Fruit fly (Drosophila melanogaster) whole organism, embryonic: ENCODE measurements around the gene Cyt-c1L.

ENCODE experiments used
- Bgb ChIP-seq: fragments of 200-800 bp; sonication (Bioruptor generic); IDR thresholded peaks from 2 replicates; pipeline ENCODE4 v1.3.6; 2022; ENCODE audit warnings: missing biosample characterization, missing genetic modification characterization; ENCODE audit not compliant: partially characterized antibody
- CG10209 ChIP-seq: fragments of 200-800 bp; sonication (Bioruptor generic); optimal IDR thresholded peaks from 3 replicates; lab custom pipeline; 2017; ENCODE audit warnings: missing biosample characterization, mild to moderate bottlenecking, missing genetic modification characterization, missing genetic modification reagents
- CG11093 ChIP-seq: fragments of 200-800 bp; sonication (Bioruptor generic); IDR thresholded peaks from 3 replicates; pipeline ENCODE4 v1.3.6; 2022; ENCODE audit warnings: missing biosample characterization, missing genetic modification characterization
- CG11247 ChIP-seq: fragments of 200-800 bp; sonication (Bioruptor generic); IDR thresholded peaks from 2 replicates; pipeline ENCODE4 v1.3.6; 2022; ENCODE audit warnings: missing biosample characterization, missing genetic modification characterization
- CG11456 ChIP-seq: fragments of 200-800 bp; sonication (Bioruptor generic); IDR thresholded peaks from 3 replicates; pipeline ENCODE4 v1.3.6; 2022; ENCODE audit warnings: missing biosample characterization, missing genetic modification characterization
- CG13287 ChIP-seq: fragments of 200-800 bp; sonication (Bioruptor generic); IDR thresholded peaks from 2 replicates; pipeline ENCODE4 v1.3.6; 2022; ENCODE audit warnings: missing biosample characterization, missing genetic modification characterization; ENCODE audit not compliant: partially characterized antibody
- CG13624 ChIP-seq: fragments of 200-800 bp; sonication (Bioruptor generic); optimal IDR thresholded peaks from 2 replicates; lab custom pipeline; 2016; ENCODE audit warnings: missing biosample characterization, missing genetic modification characterization
- CG13775 ChIP-seq: fragments of 200-800 bp; sonication (Bioruptor generic); optimal IDR thresholded peaks from 3 replicates; lab custom pipeline; 2017; ENCODE audit warnings: missing biosample characterization, mild to moderate bottlenecking, missing genetic modification characterization
- CG14050 ChIP-seq: fragments of 200-800 bp; sonication (Bioruptor generic); IDR thresholded peaks from 3 replicates; pipeline ENCODE4 v1.3.6; 2022; ENCODE audit warnings: missing biosample characterization, missing genetic modification characterization
- CG14710 ChIP-seq: fragments of 200-800 bp; sonication (Bioruptor generic); optimal IDR thresholded peaks from 3 replicates; lab custom pipeline; 2019; ENCODE audit warnings: missing biosample characterization, mild to moderate bottlenecking, missing genetic modification characterization, moderate library complexity
- CG1603 ChIP-seq: fragments of 200-800 bp; sonication (Bioruptor generic); optimal IDR thresholded peaks from 2 replicates; lab custom pipeline; 2019; ENCODE audit warnings: missing biosample characterization, mild to moderate bottlenecking, missing genetic modification characterization, moderate library complexity
- CG17328 ChIP-seq: fragments of 200-800 bp; sonication (Bioruptor generic); IDR thresholded peaks from 2 replicates; pipeline ENCODE4 v1.3.6; 2022; ENCODE audit warnings: missing biosample characterization, missing genetic modification characterization
- CG17359 ChIP-seq: fragments of 200-800 bp; sonication (Bioruptor generic); optimal IDR thresholded peaks from 3 replicates; lab custom pipeline; 2018; ENCODE audit warnings: missing biosample characterization, mild to moderate bottlenecking, missing genetic modification characterization, moderate library complexity
- CG2712 ChIP-seq: fragments of 200-800 bp; optimal IDR thresholded peaks from 3 replicates; lab custom pipeline; 2019; ENCODE audit warnings: missing biosample characterization, mild to moderate bottlenecking, missing genetic modification characterization, moderate library complexity
- CG32772 ChIP-seq: fragments of 200-800 bp; sonication (Bioruptor generic); IDR thresholded peaks from 2 replicates; pipeline ENCODE4 v1.3.6; 2022; ENCODE audit warnings: missing biosample characterization, missing genetic modification characterization
- CG34422 ChIP-seq: fragments of 200-800 bp; sonication (Bioruptor generic); IDR thresholded peaks from 3 replicates; pipeline ENCODE4 v1.3.6; 2022; ENCODE audit warnings: missing biosample characterization, missing genetic modification characterization
- CG5953 ChIP-seq: fragments of 200-800 bp; sonication (Bioruptor generic); IDR thresholded peaks from 2 replicates; pipeline ENCODE4 v1.3.6; 2022; ENCODE audit warnings: missing biosample characterization, missing genetic modification characterization
- CG6683 ChIP-seq: fragments of 200-800 bp; sonication (Bioruptor generic); optimal IDR thresholded peaks from 2 replicates; lab custom pipeline; 2017; ENCODE audit warnings: missing biosample characterization, mild to moderate bottlenecking, missing genetic modification characterization, missing genetic modification reagents
- CG6813 ChIP-seq: fragments of 200-800 bp; sonication (Bioruptor generic); optimal IDR thresholded peaks from 2 replicates; lab custom pipeline; 2017; ENCODE audit warnings: missing biosample characterization, missing genetic modification characterization, mild to moderate bottlenecking, moderate library complexity, missing genetic modification reagents
- CG7556 ChIP-seq: fragments of 200-800 bp; sonication (Bioruptor generic); optimal IDR thresholded peaks from 2 replicates; lab custom pipeline; 2017; ENCODE audit warnings: missing biosample characterization, mild to moderate bottlenecking, missing genetic modification characterization
- CG7745 ChIP-seq: fragments of 200-800 bp; sonication (Bioruptor generic); optimal IDR thresholded peaks from 2 replicates; lab custom pipeline; 2018; ENCODE audit warnings: missing biosample characterization, mild to moderate bottlenecking, missing genetic modification characterization, moderate library complexity
- CG7839 ChIP-seq: fragments of 200-800 bp; sonication (Bioruptor generic); optimal IDR thresholded peaks from 3 replicates; lab custom pipeline; 2018; ENCODE audit warnings: missing biosample characterization, mild to moderate bottlenecking, missing genetic modification characterization, moderate library complexity
- CG9727 ChIP-seq: fragments of 200-800 bp; sonication (Bioruptor generic); optimal IDR thresholded peaks from 3 replicates; lab custom pipeline; 2017; ENCODE audit warnings: missing biosample characterization, mild to moderate bottlenecking, missing genetic modification characterization
- Dll ChIP-seq: fragments of 200-800 bp; sonication (Bioruptor generic); IDR thresholded peaks from 4 replicates; pipeline ENCODE4 v1.3.6; 2022; ENCODE audit warnings: missing biosample characterization, missing genetic modification characterization; ENCODE audit not compliant: partially characterized antibody
- Hmr ChIP-seq: fragments of 200-800 bp; sonication (Bioruptor generic); optimal IDR thresholded peaks from 3 replicates; lab custom pipeline; 2017; ENCODE audit warnings: mild to moderate bottlenecking, missing biosample characterization, missing genetic modification reagents, missing genetic modification characterization
- Hr51 ChIP-seq, 2 experiments: fragments of 200-800 bp; sonication (Bioruptor generic); optimal IDR thresholded peaks; 2 replicates in 1 of 2; 3 replicates in 1 of 2; lab custom pipeline; 2016 to 2018; ENCODE audit warnings: missing biosample characterization in 2 of 2, missing genetic modification characterization in 2 of 2, mild to moderate bottlenecking in 1 of 2, moderate library complexity in 1 of 2
- MTF-1 ChIP-seq: fragments of 200-800 bp; sonication (Bioruptor generic); optimal IDR thresholded peaks from 2 replicates; lab custom pipeline; 2018; ENCODE audit warnings: missing biosample characterization, mild to moderate bottlenecking, missing genetic modification characterization, borderline replicate concordance
- Opbp ChIP-seq: fragments of 200-800 bp; sonication (Bioruptor generic); IDR thresholded peaks from 3 replicates; pipeline ENCODE4 v1.3.6; 2022; ENCODE audit warnings: missing biosample characterization, missing genetic modification characterization; ENCODE audit not compliant: partially characterized antibody
- Pdp1 ChIP-seq, 2 experiments: fragments of 200-800 bp; sonication (Bioruptor generic); optimal IDR thresholded peaks; 3 replicates each; lab custom pipeline; 2016; ENCODE audit warnings: missing biosample characterization in 2 of 2, missing genetic modification characterization in 2 of 2, mild to moderate bottlenecking in 1 of 2, moderate library complexity in 1 of 2
- Xbp1 ChIP-seq: fragments of 200-800 bp; sonication (Bioruptor generic); optimal IDR thresholded peaks from 3 replicates; lab custom pipeline; 2016; ENCODE audit warnings: missing biosample characterization, mild to moderate bottlenecking, missing genetic modification characterization
- amos ChIP-seq: fragments of 200-800 bp; sonication (Bioruptor generic); IDR thresholded peaks from 2 replicates; pipeline ENCODE4 v1.3.6; 2022; ENCODE audit warnings: missing biosample characterization, missing genetic modification characterization; ENCODE audit not compliant: partially characterized antibody
- ap ChIP-seq: fragments of 200-800 bp; sonication (Bioruptor generic); IDR thresholded peaks from 2 replicates; pipeline ENCODE4 v1.3.6; 2022; ENCODE audit warnings: missing biosample characterization, missing genetic modification characterization
- ato ChIP-seq: fragments of 200-800 bp; sonication (Bioruptor generic); IDR thresholded peaks from 2 replicates; pipeline ENCODE4 v1.3.6; 2022; ENCODE audit warnings: missing biosample characterization, missing genetic modification characterization; ENCODE audit not compliant: partially characterized antibody
- bbx ChIP-seq: fragments of 200-800 bp; sonication (Bioruptor generic); IDR thresholded peaks from 2 replicates; pipeline ENCODE4 v1.3.6; 2022; ENCODE audit warnings: missing biosample characterization, missing genetic modification characterization; ENCODE audit not compliant: partially characterized antibody
- chinmo ChIP-seq: fragments of 200-800 bp; sonication (Bioruptor generic); IDR thresholded peaks from 4 replicates; pipeline ENCODE4 v1.3.6; 2022; ENCODE audit warnings: missing biosample characterization, missing genetic modification characterization; ENCODE audit not compliant: partially characterized antibody
- chn ChIP-seq: fragments of 200-800 bp; sonication (Bioruptor generic); optimal IDR thresholded peaks from 2 replicates; lab custom pipeline; 2016; ENCODE audit warnings: missing biosample characterization, missing genetic modification characterization
- ci ChIP-seq: fragments of 200-800 bp; sonication (Bioruptor generic); IDR thresholded peaks from 3 replicates; pipeline ENCODE4 v1.3.6; 2022; ENCODE audit warnings: missing biosample characterization, missing genetic modification characterization
- crol ChIP-seq: fragments of 200-800 bp; sonication (Bioruptor generic); IDR thresholded peaks from 2 replicates; pipeline ENCODE4 v1.3.6; 2022; ENCODE audit warnings: missing biosample characterization, missing genetic modification characterization
- dysf ChIP-seq: fragments of 200-800 bp; sonication (Bioruptor generic); IDR thresholded peaks from 3 replicates; pipeline ENCODE4 v1.3.6; 2022; ENCODE audit warnings: missing biosample characterization, missing genetic modification characterization
- eve ChIP-seq, 2 experiments: fragments of >200 bp; optimal IDR thresholded peaks; 2 replicates each; lab custom pipeline; 2017; ENCODE audit warnings: missing biosample characterization in 2 of 2, missing genetic modification characterization in 2 of 2
- hbn ChIP-seq: fragments of 200-800 bp; sonication (Bioruptor generic); IDR thresholded peaks from 2 replicates; pipeline ENCODE4 v1.3.6; 2022; ENCODE audit warnings: missing biosample characterization, missing genetic modification characterization; ENCODE audit not compliant: partially characterized antibody
- lbe ChIP-seq: fragments of 200-800 bp; sonication (Bioruptor generic); optimal IDR thresholded peaks from 2 replicates; lab custom pipeline; 2016; ENCODE audit warnings: missing biosample characterization, mild to moderate bottlenecking, missing genetic modification characterization
- onecut ChIP-seq: fragments of 200-800 bp; sonication (Bioruptor generic); IDR thresholded peaks from 2 replicates; pipeline ENCODE4 v1.3.6; 2022; ENCODE audit warnings: missing biosample characterization, missing genetic modification characterization
- sna ChIP-seq: fragments of 200-800 bp; sonication (Bioruptor generic); IDR thresholded peaks from 2 replicates; pipeline ENCODE4 v1.3.6; 2022; ENCODE audit warnings: missing biosample characterization, missing genetic modification characterization; ENCODE audit not compliant: partially characterized antibody
- stwl ChIP-seq: fragments of 200-800 bp; sonication (Bioruptor generic); optimal IDR thresholded peaks from 3 replicates; lab custom pipeline; 2018; ENCODE audit warnings: missing biosample characterization, mild to moderate bottlenecking, missing genetic modification characterization, moderate library complexity
- vnd ChIP-seq: fragments of 200-800 bp; sonication (Bioruptor generic); IDR thresholded peaks from 3 replicates; pipeline ENCODE4 v1.3.6; 2022; ENCODE audit warnings: missing biosample characterization, missing genetic modification characterization; ENCODE audit not compliant: partially characterized antibody
- vvl ChIP-seq: fragments of 200-800 bp; sonication (Bioruptor generic); IDR thresholded peaks from 2 replicates; pipeline ENCODE4 v1.3.6; 2022; ENCODE audit warnings: missing biosample characterization, missing genetic modification characterization
- zfh1 ChIP-seq: fragments of 200-800 bp; sonication (Bioruptor generic); IDR thresholded peaks from 3 replicates; pipeline ENCODE4 v1.3.6; 2022; ENCODE audit warnings: missing biosample characterization, missing genetic modification characterization

Cyt-c1L gene

DNA sequence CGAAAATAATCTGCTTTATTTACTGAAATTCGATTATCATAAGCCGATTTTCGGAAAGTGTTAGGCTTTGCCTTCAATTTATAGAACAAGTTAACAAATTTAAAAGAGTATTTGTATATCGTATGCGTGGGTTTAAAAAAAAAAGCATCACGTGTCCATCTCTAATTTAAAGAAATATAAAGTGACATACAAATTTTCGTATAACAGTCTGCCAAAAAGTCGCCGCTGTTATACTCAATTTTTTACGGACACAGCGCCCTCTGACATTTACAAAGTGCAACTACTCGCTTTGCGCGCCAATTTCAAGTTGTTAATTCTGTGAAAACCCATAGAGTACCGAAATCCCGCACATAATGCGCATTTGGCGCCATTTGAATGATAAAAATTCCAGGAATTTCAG, 47.5 kb upstream of the Cyt-c1L start (continued):
- peak; percentile 40 for TF ChIP-seq CG1603 (tag; lab: Kevin White, UChicago)
- TF ChIP-seq CG9727 (GFP tag; lab: Kevin White, UChicago), result peak; percentile 29
- peak; percentile 9 for TF ChIP-seq CG17359 (tag; lab: Kevin White, UChicago)
- peak; percentile 61 for TF ChIP-seq vvl (GFP tag; lab: Robert Waterston, UW)
- TF ChIP-seq Bgb, result peak; percentile 72
- peak in 1 of 2 experiments; percentile 4 for TF ChIP-seq Pdp1 (GFP tag; optimal IDR thresholded peaks at IDR 0.05; lab: Kevin White, UChicago)
- TF ChIP-seq lbe, result peak; percentile 11
- peak; percentile 90 for TF ChIP-seq sna (GFP tag; lab: Robert Waterston, UW)
- peak; percentile 53; the same call in 1 of the 3 replicates for TF ChIP-seq CG34422 (GFP tag; lab: Robert Waterston, UW)
- peak; percentile 81 for TF ChIP-seq Opbp (GFP tag; lab: Robert Waterston, UW)
- peak; percentile 66; the same call in 2 of the 3 replicates for TF ChIP-seq zfh1
- TF ChIP-seq ci (GFP tag; lab: Robert Waterston, UW), result no peak
- no peak for TF ChIP-seq CG14050 (GFP tag; lab: Robert Waterston, UW)
- no peak for TF ChIP-seq CG5953
- peak; percentile 94 for TF ChIP-seq CG13287 (GFP tag; lab: Robert Waterston, UW)
- TF ChIP-seq Hmr (GFP tag; lab: Kevin White, UChicago), result peak; percentile 12
- no peak for TF ChIP-seq CG6683 (GFP tag; lab: Kevin White, UChicago)
- TF ChIP-seq CG32772, result peak; percentile 52
- TF ChIP-seq bbx (GFP tag; lab: Robert Waterston, UW), result peak; percentile 75
- TF ChIP-seq CG11456 (GFP tag; lab: Robert Waterston, UW), result peak; percentile 25; the same call in 1 of the 3 replicates
- no peak for TF ChIP-seq eve (GFP tag; optimal IDR thresholded peaks at IDR 0.05; lab: Kevin White, UChicago)
- no peak for TF ChIP-seq ap
- peak; percentile 72 for TF ChIP-seq amos (GFP tag; lab: Robert Waterston, UW)
- TF ChIP-seq CG7556 (GFP tag; lab: Kevin White, UChicago), result no peak
- TF ChIP-seq CG10209 (GFP tag; lab: Kevin White, UChicago), result peak; percentile 13
- peak; percentile 52 for TF ChIP-seq CG17328 (GFP tag; lab: Robert Waterston, UW)
- TF ChIP-seq CG6813 (GFP tag; lab: Kevin White, UChicago), result no peak
- no peak for TF ChIP-seq CG7745 (tag; lab: Kevin White, UChicago)
- peak; percentile 24 for TF ChIP-seq CG7839
- peak; percentile 51 for TF ChIP-seq CG2712 (tag; lab: Kevin White, UChicago)
- TF ChIP-seq CG14710 (tag; lab: Kevin White, UChicago), result peak; percentile 36
- TF ChIP-seq dysf (GFP tag; lab: Robert Waterston, UW), result peak; percentile 31; the same call in 1 of the 3 replicates
- peak; percentile 71; the same call in 2 of the 4 replicates for TF ChIP-seq chinmo
- no peak for TF ChIP-seq chn (GFP tag; lab: Kevin White, UChicago)
- peak; percentile 38; the same call in 1 of the 2 replicates for TF ChIP-seq onecut (GFP tag; lab: Robert Waterston, UW)
- peak; percentile 31 for TF ChIP-seq MTF-1 (GFP tag; lab: Kevin White, UChicago)
- TF ChIP-seq CG11093 (GFP tag; lab: Robert Waterston, UW), result no peak
- no peak for TF ChIP-seq crol (GFP tag; lab: Robert Waterston, UW)
- TF ChIP-seq Hr51 (GFP tag; optimal IDR thresholded peaks at IDR 0.05; lab: Kevin White, UChicago), result peak in 1 of 2 experiments; percentile 7
- TF ChIP-seq Xbp1 (GFP tag; lab: Kevin White, UChicago), result peak; percentile 54
- peak; percentile 67 for TF ChIP-seq vnd (GFP tag; lab: Robert Waterston, UW)
- TF ChIP-seq CG13775, result peak; percentile 16
- 0 out of 2 replicates have a peak, but pooled peaks have one; percentile 53 for TF ChIP-seq ato (GFP tag; lab: Robert Waterston, UW)
- TF ChIP-seq stwl (tag; lab: Kevin White, UChicago), result peak; percentile 41
- peak; percentile 34; the same call in 1 of the 2 replicates for TF ChIP-seq CG11247 (GFP tag; lab: Robert Waterston, UW)
- TF ChIP-seq CG13624 (GFP tag; lab: Kevin White, UChicago), result peak; percentile 37
- TF ChIP-seq hbn (GFP tag; lab: Robert Waterston, UW), result peak; percentile 85
- TF ChIP-seq Dll (GFP tag; lab: Robert Waterston, UW), result peak; percentile 93
